Worm (Caenorhabditis elegans) whole organism, L1 larva: Measurements from ENCODE around the gene F37C12.21.

Experiments
- Y116A8C.19 ChIP-seq: sonication (generic microtip); optimal IDR thresholded peaks from 2 replicates; lab custom pipeline; 2016; ENCODE audit warnings: missing compliant biosample characterization, missing genetic modification characterization, borderline replicate concordance
- alr-1 ChIP-seq: fragments of 200-800 bp; sonication (Bioruptor generic); optimal IDR thresholded peaks from 2 replicates; lab custom pipeline; 2018; ENCODE audit warnings: borderline replicate concordance, mild to moderate bottlenecking, missing genetic modification characterization, missing compliant biosample characterization
- aly-2 ChIP-seq: fragments of 150-350 bp; optimal IDR thresholded peaks from 2 replicates; lab custom pipeline; 2014; ENCODE audit warnings: missing biosample characterization, missing genetic modification characterization
- ceh-8 ChIP-seq: fragments of 200-800 bp; sonication (Bioruptor generic); optimal IDR thresholded peaks from 2 replicates; lab custom pipeline; 2018; ENCODE audit warnings: mild to moderate bottlenecking, missing genetic modification characterization, moderate library complexity, missing compliant biosample characterization
- ceh-82 ChIP-seq, 3 experiments: fragments of 150-350 bp in 1 of 3; sonication (generic microtip) in 2 of 3; optimal IDR thresholded peaks; 2 replicates each; lab custom pipeline; 2014 to 2017; ENCODE audit warnings: missing biosample characterization in 3 of 3, missing genetic modification characterization in 3 of 3
- ces-1 ChIP-seq: fragments of 150-350 bp; optimal IDR thresholded peaks from 2 replicates; lab custom pipeline; 2014; ENCODE audit warnings: missing biosample characterization, missing genetic modification reagents, missing genetic modification characterization
- efl-1 ChIP-seq, 4 experiments: fragments of 150-350 bp; optimal IDR thresholded peaks in 3 of 4; peaks in 1 of 4; 1 replicate in 1 of 4; 2 replicates in 3 of 4; lab custom pipeline; 2014; ENCODE audit warnings: missing biosample characterization in 2 of 4, missing genetic modification characterization in 2 of 4, missing genetic modification reagents in 2 of 4
- egl-13 ChIP-seq: sonication (generic microtip); optimal IDR thresholded peaks from 2 replicates; lab custom pipeline; 2016; ENCODE audit warnings: missing genotype, missing genetic modification reagents, missing genetic modification characterization, missing compliant biosample characterization
- egl-27 ChIP-seq, 2 experiments: fragments of 150-350 bp in 1 of 2; sonication (generic microtip); optimal IDR thresholded peaks; 3 replicates each; lab custom pipeline; 2017 to 2018; ENCODE audit warnings: missing biosample characterization in 2 of 2, missing genetic modification characterization in 2 of 2, missing genetic modification reagents in 2 of 2
- elt-2 ChIP-seq: sonication (generic microtip); optimal IDR thresholded peaks from 2 replicates; lab custom pipeline; 2016; ENCODE audit warnings: missing genetic modification characterization, mild to moderate bottlenecking, inconsistent platforms, missing compliant biosample characterization, missing genetic modification reagents
- fkh-4 ChIP-seq: sonication (generic microtip); optimal IDR thresholded peaks from 2 replicates; lab custom pipeline; 2016; ENCODE audit warnings: missing compliant biosample characterization, missing genetic modification characterization, borderline replicate concordance
- fkh-8 ChIP-seq: sonication (generic microtip); optimal IDR thresholded peaks from 2 replicates; lab custom pipeline; 2016; ENCODE audit warnings: mild to moderate bottlenecking, missing genetic modification characterization, missing compliant biosample characterization
- fos-1 ChIP-seq: fragments of 150-350 bp; optimal IDR thresholded peaks from 2 replicates; lab custom pipeline; 2014; ENCODE audit warnings: missing biosample characterization, missing genetic modification characterization
- hpl-2 ChIP-seq: fragments of 150-350 bp; optimal IDR thresholded peaks from 2 replicates; lab custom pipeline; 2014; ENCODE audit warnings: missing biosample characterization, missing genetic modification reagents, missing genetic modification characterization
- jun-1 ChIP-seq: fragments of 150-350 bp; optimal IDR thresholded peaks from 2 replicates; lab custom pipeline; 2014; ENCODE audit warnings: missing biosample characterization, missing genetic modification reagents, missing genetic modification characterization
- lin-13 ChIP-seq: fragments of 150-350 bp; optimal IDR thresholded peaks from 2 replicates; lab custom pipeline; 2014; ENCODE audit warnings: missing biosample characterization, missing genetic modification reagents, missing genetic modification characterization
- lin-14 ChIP-seq: fragments of 200-800 bp; sonication (Bioruptor generic); optimal IDR thresholded peaks from 2 replicates; lab custom pipeline; 2018; ENCODE audit warnings: mild to moderate bottlenecking, missing genetic modification characterization, moderate library complexity, missing compliant biosample characterization
- lin-15B ChIP-seq: fragments of 150-350 bp; sonication (generic microtip); optimal IDR thresholded peaks from 3 replicates; lab custom pipeline; 2014; ENCODE audit warnings: missing biosample characterization, missing genetic modification characterization
- lin-35 ChIP-seq, 2 experiments: fragments of 150-350 bp; optimal IDR thresholded peaks; 2 replicates each; lab custom pipeline; 2014; ENCODE audit warnings: missing biosample characterization in 2 of 2, missing genetic modification characterization in 2 of 2, missing genetic modification reagents in 2 of 2
- lir-3 ChIP-seq: sonication (generic microtip); optimal IDR thresholded peaks from 2 replicates; lab custom pipeline; 2016; ENCODE audit warnings: mild to moderate bottlenecking, missing genetic modification characterization, moderate library complexity, missing compliant biosample characterization; ENCODE audit not compliant: poor library complexity
- mep-1 ChIP-seq: fragments of 150-350 bp; optimal IDR thresholded peaks from 2 replicates; lab custom pipeline; 2014; ENCODE audit warnings: missing biosample characterization, missing genetic modification characterization
- nhr-11 ChIP-seq: fragments of 150-350 bp; optimal IDR thresholded peaks from 2 replicates; lab custom pipeline; 2014; ENCODE audit warnings: missing biosample characterization, missing genetic modification characterization
- nhr-19 ChIP-seq: fragments of 200-800 bp; sonication (Bioruptor generic); conservative IDR thresholded peaks from 2 replicates; pipeline ENCODE4 v1.3.6; 2022; ENCODE audit warnings: missing genetic modification characterization, missing compliant biosample characterization
- nhr-20 ChIP-seq: sonication (generic microtip); optimal IDR thresholded peaks from 2 replicates; lab custom pipeline; 2016; ENCODE audit warnings: mild to moderate bottlenecking, missing genetic modification characterization, missing compliant biosample characterization
- nhr-28 ChIP-seq: fragments of 150-350 bp; optimal IDR thresholded peaks from 2 replicates; lab custom pipeline; 2014; ENCODE audit warnings: missing biosample characterization, missing genetic modification characterization
- nhr-47 ChIP-seq: sonication (generic microtip); optimal IDR thresholded peaks from 2 replicates; lab custom pipeline; 2016; ENCODE audit warnings: mild to moderate bottlenecking, missing genetic modification characterization, moderate library complexity, missing compliant biosample characterization
- nhr-85 ChIP-seq: sonication (generic microtip); peaks from one replicate; lab custom pipeline; 2016; ENCODE audit warnings: missing genetic modification characterization, inconsistent platforms, missing compliant biosample characterization
- nhr-90 ChIP-seq: sonication (generic microtip); optimal IDR thresholded peaks from 2 replicates; lab custom pipeline; 2016; ENCODE audit warnings: mild to moderate bottlenecking, missing genetic modification characterization, missing compliant biosample characterization; ENCODE audit not compliant: poor library complexity
- pag-3 ChIP-seq: sonication (generic microtip); optimal IDR thresholded peaks from 2 replicates; lab custom pipeline; 2017; ENCODE audit warnings: missing genetic modification characterization, mild to moderate bottlenecking, missing compliant biosample characterization, antibody characterized with exemption, borderline replicate concordance; ENCODE audit not compliant: insufficient read depth
- pax-3 ChIP-seq: fragments of 200-800 bp; sonication (Bioruptor generic); optimal IDR thresholded peaks from 2 replicates; lab custom pipeline; 2018; ENCODE audit warnings: mild to moderate bottlenecking, missing genetic modification characterization, moderate library complexity, missing compliant biosample characterization
- rnt-1 ChIP-seq: sonication (generic microtip); optimal IDR thresholded peaks from 2 replicates; lab custom pipeline; 2016; ENCODE audit warnings: mild to moderate bottlenecking, missing genetic modification characterization, moderate library complexity, missing compliant biosample characterization
- snpc-4 ChIP-seq: fragments of 150-350 bp; optimal IDR thresholded peaks from 2 replicates; lab custom pipeline; 2014; ENCODE audit warnings: missing biosample characterization, missing genetic modification characterization
- sox-4 ChIP-seq: sonication (generic microtip); optimal IDR thresholded peaks from 2 replicates; lab custom pipeline; 2016; ENCODE audit warnings: missing genetic modification characterization, missing compliant biosample characterization
- sup-37 ChIP-seq: fragments of 200-800 bp; sonication (Bioruptor generic); optimal IDR thresholded peaks from 2 replicates; lab custom pipeline; 2018; ENCODE audit warnings: mild to moderate bottlenecking, missing genetic modification characterization, missing compliant biosample characterization
- tbx-2 ChIP-seq: sonication (generic microtip); optimal IDR thresholded peaks from 2 replicates; lab custom pipeline; 2016; ENCODE audit warnings: missing genetic modification characterization, missing compliant biosample characterization
- tlp-1 ChIP-seq: fragments of 150-350 bp; optimal IDR thresholded peaks from 2 replicates; lab custom pipeline; 2014; ENCODE audit warnings: missing biosample characterization, missing genetic modification characterization
- unc-130 ChIP-seq: fragments of 150-350 bp; optimal IDR thresholded peaks from 2 replicates; lab custom pipeline; 2017; ENCODE audit warnings: missing biosample characterization, missing genetic modification characterization, inconsistent platforms
- unc-30 ChIP-seq: sonication (generic microtip); optimal IDR thresholded peaks from 2 replicates; lab custom pipeline; 2017; ENCODE audit warnings: missing biosample characterization, missing genetic modification characterization
- unc-62 ChIP-seq: fragments of 150-350 bp; optimal IDR thresholded peaks from 2 replicates; lab custom pipeline; 2014; ENCODE audit warnings: missing biosample characterization, missing genetic modification reagents, missing genetic modification characterization
- xbp-1 ChIP-seq: sonication (generic microtip); optimal IDR thresholded peaks from 2 replicates; lab custom pipeline; 2016; ENCODE audit warnings: missing genetic modification characterization, missing compliant biosample characterization
- zag-1 ChIP-seq: fragments of 150-350 bp; optimal IDR thresholded peaks from 2 replicates; lab custom pipeline; 2014; ENCODE audit warnings: missing biosample characterization, missing genetic modification characterization
- zip-4 ChIP-seq: fragments of 200-800 bp; sonication (Bioruptor generic); optimal IDR thresholded peaks from 2 replicates; lab custom pipeline; 2018; ENCODE audit warnings: mild to moderate bottlenecking, missing genetic modification characterization, moderate library complexity, missing compliant biosample characterization
- ztf-11 ChIP-seq, 2 experiments: sonication (generic microtip); optimal IDR thresholded peaks; 2 replicates each; lab custom pipeline; 2016 to 2017; ENCODE audit warnings: missing genetic modification characterization in 2 of 2, missing biosample characterization in 1 of 2, missing compliant biosample characterization in 1 of 2

Gene F37C12.21

DNA sequence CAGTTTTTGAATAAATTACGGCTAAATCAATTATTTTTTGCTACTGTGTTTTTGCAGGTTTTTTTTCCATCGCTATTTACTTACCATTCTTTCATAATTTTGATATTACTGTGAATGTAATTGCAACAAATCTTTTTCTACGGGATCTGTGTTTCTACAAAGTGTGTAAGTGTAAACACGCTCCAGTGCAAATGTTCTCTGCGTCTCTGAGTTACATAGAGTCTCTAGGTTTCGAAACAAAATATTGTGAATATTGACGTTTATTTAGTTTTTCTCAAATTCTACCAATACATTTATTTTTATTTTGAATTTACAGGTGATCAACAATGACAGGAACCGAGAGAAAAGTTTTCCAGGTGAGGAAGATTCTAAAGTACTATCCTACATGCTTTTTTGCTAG, 4.1 kb upstream of the F37C12.21 start, which contains the start of gene yju-2 (continued):
- TF ChIP-seq fkh-4 (tag; lab: Kevin White, UChicago) (no peak), ceh-8 (GFP tag; lab: Kevin White, UChicago) (no peak), nhr-20 (tag; lab: Kevin White, UChicago) (peak; percentile 40), ces-1 (GFP tag; lab: Kevin White, UChicago) (no peak), rnt-1 (peak; percentile 65), zip-4 (GFP tag; lab: Kevin White, UChicago) (no peak), tbx-2 (tag; lab: Kevin White, UChicago) (peak; percentile 13), xbp-1 (tag; lab: Kevin White, UChicago) (peak; percentile 54), unc-62 (GFP tag; lab: Kevin White, UChicago) (no peak), mep-1 (tag; lab: Kevin White, UChicago) (peak; percentile 47), egl-27 (tag; optimal IDR thresholded peaks at IDR 0.05; lab: Kevin White, UChicago) (peak in 1 of 2 experiments; percentile 57), lin-13 (GFP tag; lab: Kevin White, UChicago) (peak; percentile 70), ceh-82 (tag; optimal IDR thresholded peaks at IDR 0.05; lab: Kevin White, UChicago) (peak in 2 of 3 experiments; percentile 28 to 75), lir-3 (tag; lab: Kevin White, UChicago) (peak; percentile 56), egl-13 (tag; lab: Kevin White, UChicago) (no peak), unc-130 (tag; lab: Kevin White, UChicago) (no peak), nhr-85 (peak; percentile 67), tlp-1 (tag; lab: Kevin White, UChicago) (no peak), pax-3 (tag; lab: Kevin White, UChicago) (no peak), efl-1 (optimal IDR thresholded peaks at IDR 0.05; lab: Kevin White, UChicago) (peak; percentile 74 to 83), efl-1 (GFP tag; optimal IDR thresholded peaks at IDR 0.05 in 1 of 2; lab: Kevin White, UChicago) (peak; percentile 63 to 95), alr-1 (no peak), zag-1 (tag; lab: Kevin White, UChicago) (no peak), nhr-28 (tag; lab: Kevin White, UChicago) (no peak), sup-37 (GFP tag; lab: Kevin White, UChicago) (no peak), pag-3 (tag; lab: Kevin White, UChicago) (no peak), fkh-8 (tag; lab: Kevin White, UChicago) (peak; percentile 33), snpc-4 (tag; lab: Kevin White, UChicago) (no peak), jun-1 (tag; lab: Kevin White, UChicago) (no peak), Y116A8C.19 (tag; lab: Kevin White, UChicago) (no peak), nhr-11 (tag; lab: Kevin White, UChicago) (no peak)

- TF ChIP-seq nhr-11 (tag; lab: Kevin White, UChicago) (no peak), lin-13 (GFP tag; lab: Kevin White, UChicago) (no peak), lin-15B (no peak), lin-35 (GFP tag; optimal IDR thresholded peaks at IDR 0.05; lab: Kevin White, UChicago) (no peak), ztf-11 (tag; optimal IDR thresholded peaks at IDR 0.05; lab: Kevin White, UChicago) (no peak), alr-1 (no peak), lin-14 (no peak), fos-1 (tag; lab: Kevin White, UChicago) (no peak), nhr-19 (GFP tag; lab: Robert Waterston, UW) (no peak), aly-2 (tag; lab: Kevin White, UChicago) (no peak), nhr-47 (tag; lab: Kevin White, UChicago) (no peak), nhr-90 (no peak), sox-4 (no peak), unc-30 (tag; lab: Kevin White, UChicago) (no peak), elt-2 (tag; lab: Kevin White, UChicago) (no peak), hpl-2 (GFP tag; lab: Kevin White, UChicago) (no peak)
Measured at ce11 chrIII:7185473-7185872, 2.7 kb upstream of the F37C12.21 start, which contains the start of gene F37C12.14. F37C12.14 (minus strand) TSS chrIII:7185573.
